Worm (Caenorhabditis elegans) whole organism, L4 larva: ENCODE data around the gene nhr-233.

ENCODE experiments used
- F44E2.7 ChIP-seq: fragments of 200-800 bp; sonication (Bioruptor generic); IDR thresholded peaks from 2 replicates; pipeline ENCODE4 v2.1.2; 2022; ENCODE audit warnings: missing genetic modification characterization, missing compliant biosample characterization
- F49E8.2 ChIP-seq: sonication (generic microtip); optimal IDR thresholded peaks from 2 replicates; lab custom pipeline; 2016; ENCODE audit warnings: missing compliant biosample characterization, mild to moderate bottlenecking, missing genetic modification characterization, borderline replicate concordance
- T26A8.4 ChIP-seq: fragments of 200-800 bp; sonication (Bioruptor generic); IDR thresholded peaks from 2 replicates; pipeline ENCODE4 v1.3.6; 2022; ENCODE audit warnings: missing genetic modification characterization, missing compliant biosample characterization
- Y105C5A.15 ChIP-seq: fragments of 200-800 bp; sonication (Bioruptor generic); IDR thresholded peaks from 2 replicates; pipeline ENCODE4 v1.3.6; 2022; ENCODE audit warnings: missing genetic modification characterization, missing compliant biosample characterization
- Y75B8A.6 ChIP-seq: fragments of 200-800 bp; sonication (Bioruptor generic); IDR thresholded peaks from 2 replicates; pipeline ENCODE4 v1.3.6; 2022; ENCODE audit warnings: missing genetic modification reagents, missing genetic modification characterization, missing compliant biosample characterization
- ZK546.5 ChIP-seq, 2 experiments: sonication (generic microtip); optimal IDR thresholded peaks; 2 replicates each; lab custom pipeline; 2017; ENCODE audit warnings: missing biosample characterization in 2 of 2, missing genetic modification characterization in 2 of 2
- aha-1 ChIP-seq: fragments of 150-350 bp; peaks from one replicate; lab custom pipeline; 2014; ENCODE audit warnings: missing biosample characterization, missing genetic modification characterization
- ama-1 ChIP-seq: fragments of 150-350 bp; optimal IDR thresholded peaks from 2 replicates; lab custom pipeline; 2014; ENCODE audit warnings: inconsistent platforms, mixed read lengths
- ceh-20 ChIP-seq: fragments of 200-800 bp; sonication (Bioruptor generic); IDR thresholded peaks from 2 replicates; pipeline ENCODE4 v1.3.6; 2022; ENCODE audit warnings: missing genetic modification reagents, missing genetic modification characterization, missing compliant biosample characterization
- ceh-28 ChIP-seq: fragments of 150-350 bp; optimal IDR thresholded peaks from 2 replicates; lab custom pipeline; 2014; ENCODE audit warnings: missing biosample characterization, missing genetic modification reagents, missing genetic modification characterization
- ceh-32 ChIP-seq: sonication (generic microtip); optimal IDR thresholded peaks from 2 replicates; lab custom pipeline; 2016; ENCODE audit warnings: mild to moderate bottlenecking, missing genetic modification characterization, missing compliant biosample characterization; ENCODE audit not compliant: poor library complexity
- ceh-62 ChIP-seq: sonication (generic microtip); optimal IDR thresholded peaks from 2 replicates; lab custom pipeline; 2017; ENCODE audit warnings: missing biosample characterization, missing genetic modification characterization
- ceh-82 ChIP-seq: sonication (generic microtip); optimal IDR thresholded peaks from 2 replicates; lab custom pipeline; 2017; ENCODE audit warnings: missing biosample characterization, missing genetic modification characterization
- ces-1 ChIP-seq: fragments of 150-350 bp; sonication (generic microtip); optimal IDR thresholded peaks from 4 replicates; lab custom pipeline; 2014; ENCODE audit warnings: missing biosample characterization, missing genetic modification reagents, missing genetic modification characterization
- ctbp-1 ChIP-seq: fragments of 200-800 bp; sonication (Bioruptor generic); IDR thresholded peaks from 2 replicates; pipeline ENCODE4 v1.3.6; 2022; ENCODE audit warnings: missing genetic modification reagents, missing genetic modification characterization, missing compliant biosample characterization
- daf-12 ChIP-seq: fragments of 150-350 bp; optimal IDR thresholded peaks from 2 replicates; lab custom pipeline; 2014; ENCODE audit warnings: missing biosample characterization, missing genetic modification reagents, missing genetic modification characterization
- daf-19 ChIP-seq: fragments of 200-800 bp; sonication (Bioruptor generic); conservative IDR thresholded peaks from 2 replicates; pipeline ENCODE4 v1.3.6; 2022; ENCODE audit warnings: missing genetic modification characterization, missing compliant biosample characterization
- dmd-9 ChIP-seq: fragments of 200-800 bp; sonication (Bioruptor generic); IDR thresholded peaks from 2 replicates; pipeline ENCODE4 v1.3.6; 2022; ENCODE audit warnings: missing genetic modification reagents, missing genetic modification characterization, missing compliant biosample characterization
- egl-43 ChIP-seq: fragments of 200-800 bp; sonication (Bioruptor generic); IDR thresholded peaks from 2 replicates; pipeline ENCODE4 v1.3.6; 2022; ENCODE audit warnings: missing genetic modification reagents, missing genetic modification characterization, missing compliant biosample characterization
- fkh-10 ChIP-seq: fragments of 150-350 bp; optimal IDR thresholded peaks from 2 replicates; lab custom pipeline; 2014; ENCODE audit warnings: missing biosample characterization, missing genetic modification reagents, missing genetic modification characterization
- gei-8 ChIP-seq: fragments of 200-800 bp; sonication (Bioruptor generic); optimal IDR thresholded peaks from 2 replicates; lab custom pipeline; 2018; ENCODE audit warnings: mild to moderate bottlenecking, missing genetic modification characterization, missing compliant biosample characterization
- hif-1 ChIP-seq, 2 experiments: sonication (generic microtip); optimal IDR thresholded peaks; 2 replicates each; lab custom pipeline; 2016 to 2017; ENCODE audit warnings: missing compliant biosample characterization in 2 of 2, missing genetic modification characterization in 2 of 2, missing genetic modification reagents in 2 of 2, missing genotype in 2 of 2, mild to moderate bottlenecking in 1 of 2
- hlh-30 ChIP-seq: sonication (generic microtip); optimal IDR thresholded peaks from 2 replicates; lab custom pipeline; 2017; ENCODE audit warnings: antibody characterized with exemption, mild to moderate bottlenecking, missing genetic modification characterization, missing compliant biosample characterization; ENCODE audit not compliant: insufficient read depth
- hmg-1.1 ChIP-seq: fragments of 200-800 bp; sonication (Bioruptor generic); IDR thresholded peaks from 2 replicates; pipeline ENCODE4 v1.3.6; 2022; ENCODE audit warnings: missing genetic modification reagents, missing genetic modification characterization, missing compliant biosample characterization
- jun-1 ChIP-seq: fragments of 150-350 bp; optimal IDR thresholded peaks from 2 replicates; lab custom pipeline; 2014; ENCODE audit warnings: missing biosample characterization, missing genetic modification reagents, missing genetic modification characterization
- lim-7 ChIP-seq: fragments of 200-800 bp; sonication (Bioruptor generic); IDR thresholded peaks from 2 replicates; pipeline ENCODE4 v1.3.6; 2022; ENCODE audit warnings: missing genetic modification characterization, missing compliant biosample characterization
- lin-1 ChIP-seq: fragments of 200-800 bp; sonication (Bioruptor generic); IDR thresholded peaks from 2 replicates; pipeline ENCODE4 v1.3.6; 2022; ENCODE audit warnings: missing genetic modification reagents, missing genetic modification characterization, missing compliant biosample characterization
- lin-38 ChIP-seq: fragments of 200-800 bp; sonication (Bioruptor generic); IDR thresholded peaks from 2 replicates; pipeline ENCODE4 v1.3.6; 2022; ENCODE audit warnings: missing genetic modification reagents, missing genetic modification characterization, missing compliant biosample characterization
- lir-3 ChIP-seq: sonication (generic microtip); optimal IDR thresholded peaks from 2 replicates; lab custom pipeline; 2016; ENCODE audit warnings: mild to moderate bottlenecking, missing genetic modification characterization, missing compliant biosample characterization
- mdt-29 ChIP-seq: fragments of 200-800 bp; sonication (Bioruptor generic); IDR thresholded peaks from 2 replicates; pipeline ENCODE4 v1.3.6; 2022; ENCODE audit warnings: missing genetic modification reagents, missing genetic modification characterization, missing compliant biosample characterization
- mes-2 ChIP-seq: sonication (generic microtip); optimal IDR thresholded peaks from 2 replicates; lab custom pipeline; 2016; ENCODE audit warnings: missing genotype, mild to moderate bottlenecking, missing genetic modification characterization, missing compliant biosample characterization; ENCODE audit not compliant: poor library complexity, severe bottlenecking
- mxl-2 ChIP-seq: fragments of 200-800 bp; sonication (Bioruptor generic); conservative IDR thresholded peaks from 2 replicates; pipeline ENCODE4 v1.3.6; 2022; ENCODE audit warnings: missing genetic modification reagents, missing genetic modification characterization, missing compliant biosample characterization
- nhr-11 ChIP-seq: fragments of 150-350 bp; optimal IDR thresholded peaks from 2 replicates; lab custom pipeline; 2014; ENCODE audit warnings: missing biosample characterization, missing genetic modification characterization
- nhr-111 ChIP-seq: fragments of 200-800 bp; sonication (Bioruptor generic); optimal IDR thresholded peaks from 2 replicates; lab custom pipeline; 2018; ENCODE audit warnings: mild to moderate bottlenecking, missing genetic modification characterization, missing compliant biosample characterization
- nhr-237 ChIP-seq: sonication (generic microtip); optimal IDR thresholded peaks from 2 replicates; lab custom pipeline; 2017; ENCODE audit warnings: missing biosample characterization, missing genetic modification characterization
- nhr-28 ChIP-seq: fragments of 150-350 bp; optimal IDR thresholded peaks from 2 replicates; lab custom pipeline; 2014; ENCODE audit warnings: missing biosample characterization, missing genetic modification characterization
- nhr-76 ChIP-seq: fragments of 150-350 bp; optimal IDR thresholded peaks from 2 replicates; lab custom pipeline; 2014; ENCODE audit warnings: missing biosample characterization, missing genetic modification characterization
- php-3 ChIP-seq: fragments of 200-800 bp; sonication (Bioruptor generic); IDR thresholded peaks from 2 replicates; pipeline ENCODE4 v1.3.6; 2022; ENCODE audit warnings: missing genetic modification reagents, missing genetic modification characterization, missing compliant biosample characterization
- rbr-2 ChIP-seq: sonication (generic microtip); optimal IDR thresholded peaks from 2 replicates; lab custom pipeline; 2016; ENCODE audit warnings: missing genotype, missing genetic modification characterization, missing compliant biosample characterization
- skn-1 ChIP-seq: fragments of 150-350 bp; optimal IDR thresholded peaks from 2 replicates; lab custom pipeline; 2014; ENCODE audit warnings: missing biosample characterization, missing genetic modification characterization
- snpc-4 ChIP-seq: fragments of 150-350 bp; optimal IDR thresholded peaks from 2 replicates; lab custom pipeline; 2014; ENCODE audit warnings: missing biosample characterization, missing genetic modification characterization
- spr-1 ChIP-seq: sonication (generic microtip); optimal IDR thresholded peaks from 2 replicates; lab custom pipeline; 2016; ENCODE audit warnings: mild to moderate bottlenecking, missing genetic modification characterization, missing compliant biosample characterization
- spr-3 ChIP-seq: fragments of 200-800 bp; sonication (Bioruptor generic); optimal IDR thresholded peaks from 2 replicates; lab custom pipeline; 2018; ENCODE audit warnings: mild to moderate bottlenecking, missing genetic modification characterization, missing compliant biosample characterization
- tra-1 ChIP-seq: fragments of 200-800 bp; sonication (Bioruptor generic); IDR thresholded peaks from 2 replicates; pipeline ENCODE4 v1.3.6; 2022; ENCODE audit warnings: missing genetic modification reagents, missing genetic modification characterization, missing compliant biosample characterization
- unc-130 ChIP-seq: sonication (generic microtip); optimal IDR thresholded peaks from 2 replicates; lab custom pipeline; 2016; ENCODE audit warnings: missing genetic modification reagents, missing genetic modification characterization, missing compliant biosample characterization
- unc-39 ChIP-seq: sonication (generic microtip); optimal IDR thresholded peaks from 2 replicates; lab custom pipeline; 2017; ENCODE audit warnings: missing biosample characterization, missing genetic modification characterization
- unc-62 ChIP-seq, 3 experiments: fragments of 150-350 bp in 1 of 3; sonication (generic microtip); optimal IDR thresholded peaks in 2 of 3; peaks in 1 of 3; 1 replicate in 1 of 3; 2 replicates in 2 of 3; lab custom pipeline; 2014 to 2017; ENCODE audit warnings: missing biosample characterization in 3 of 3, missing genetic modification characterization in 3 of 3, missing genetic modification reagents in 3 of 3, missing genotype in 1 of 3
- zfp-3 ChIP-seq: fragments of 200-800 bp; sonication (Bioruptor generic); conservative IDR thresholded peaks from 2 replicates; pipeline ENCODE4 v1.3.6; 2022; ENCODE audit warnings: missing genetic modification reagents, missing genetic modification characterization, missing compliant biosample characterization
- zip-2 ChIP-seq: fragments of 150-350 bp; optimal IDR thresholded peaks from 2 replicates; lab custom pipeline; 2014; ENCODE audit warnings: missing biosample characterization, missing genetic modification characterization
- ztf-11 ChIP-seq: fragments of 150-350 bp; optimal IDR thresholded peaks from 2 replicates; lab custom pipeline; 2014; ENCODE audit warnings: missing biosample characterization, missing genetic modification characterization
- ztf-7 ChIP-seq: fragments of 150-350 bp; optimal IDR thresholded peaks from 2 replicates; lab custom pipeline; 2014; ENCODE audit warnings: missing biosample characterization, missing genetic modification characterization

Gene nhr-233

DNA sequence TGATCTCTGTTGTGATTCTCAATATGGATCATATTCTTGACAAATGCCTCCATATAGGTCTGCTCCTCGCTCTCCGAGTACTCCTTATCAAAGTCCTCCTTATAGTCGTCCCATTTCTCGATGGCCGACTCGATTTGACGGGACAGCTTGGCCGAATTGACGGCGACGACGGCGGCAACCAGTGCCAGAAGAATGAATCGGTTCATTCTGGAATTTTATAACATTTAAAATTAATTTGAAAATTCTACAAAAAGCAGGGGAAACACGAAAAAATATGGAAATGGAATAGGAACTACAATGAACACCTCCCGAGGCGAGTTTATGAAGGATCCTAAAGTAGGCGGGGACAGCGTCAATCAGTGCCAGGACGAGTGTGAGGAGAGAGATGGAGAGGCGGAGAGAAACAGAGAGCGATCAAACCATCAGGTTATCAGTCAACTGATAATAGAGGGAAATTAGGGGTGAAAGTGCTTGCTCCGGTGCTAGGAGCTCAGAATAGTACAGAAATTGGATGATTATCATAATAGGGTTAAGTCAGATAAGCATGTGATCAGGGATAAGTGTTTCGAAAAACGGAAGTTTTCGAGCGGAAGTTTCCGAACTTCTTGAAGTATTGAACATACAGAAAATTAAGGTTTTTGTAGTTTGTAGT lies 24.7 kb upstream of the nhr-233 start, which contains the start of gene cpl-1 (continued):
- no peak for TF ChIP-seq spr-3 (GFP tag; lab: Kevin White, UChicago)
- no peak for TF ChIP-seq Y105C5A.15
- no peak for TF ChIP-seq F49E8.2 (tag; lab: Kevin White, UChicago)
- TF ChIP-seq mxl-2, result no peak
- TF ChIP-seq ceh-82 (tag; lab: Kevin White, UChicago), result no peak
- TF ChIP-seq php-3 (GFP tag; lab: Robert Waterston, UW), result peak; percentile 58; the same call in 1 of the 2 replicates
- TF ChIP-seq ztf-11 (tag; lab: Kevin White, UChicago), result no peak
- TF ChIP-seq nhr-111, result peak; percentile 10
- TF ChIP-seq hlh-30 (tag; lab: Kevin White, UChicago), result peak; percentile 59
- TF ChIP-seq lin-1, result peak; percentile 40; the same call in 1 of the 2 replicates
- TF ChIP-seq ceh-20, result no peak; the same call in 1 of the 2 replicates
- TF ChIP-seq gei-8, result no peak
- TF ChIP-seq unc-130, result no peak
- TF ChIP-seq egl-43, result no peak
- peak; percentile 79 for TF ChIP-seq ama-1 (lab: Kevin White, UChicago)
- no peak for TF ChIP-seq ceh-28
- TF ChIP-seq Y75B8A.6 (GFP tag; lab: Robert Waterston, UW), result no peak
- TF ChIP-seq skn-1 (tag; lab: Kevin White, UChicago), result no peak
- no peak for TF ChIP-seq ceh-32 (tag; lab: Kevin White, UChicago)
- TF ChIP-seq unc-62 (GFP tag; optimal IDR thresholded peaks at IDR 0.05 in 1 of 2; lab: Kevin White, UChicago), result peak in 1 of 2 experiments; percentile 73
- TF ChIP-seq unc-62 (tag; optimal IDR thresholded peaks at IDR 0.05; lab: Kevin White, UChicago), result no peak
- TF ChIP-seq spr-1 (tag; lab: Kevin White, UChicago), result no peak
- no peak for TF ChIP-seq mdt-29 (GFP tag; lab: Robert Waterston, UW)
- peak; percentile 63 for TF ChIP-seq nhr-28 (tag; lab: Kevin White, UChicago)
- no peak for TF ChIP-seq ceh-62
- peak; percentile 93 for TF ChIP-seq aha-1
- no peak for TF ChIP-seq ZK546.5 (tag; optimal IDR thresholded peaks at IDR 0.05; lab: Kevin White, UChicago)
- TF ChIP-seq jun-1 (tag; lab: Kevin White, UChicago), result no peak
- TF ChIP-seq hmg-1.1 (GFP tag; lab: Robert Waterston, UW), result no peak
- TF ChIP-seq mes-2 (tag; lab: Kevin White, UChicago), result peak; percentile 3
- TF ChIP-seq tra-1 (GFP tag; lab: Robert Waterston, UW), result peak; percentile 57
- TF ChIP-seq nhr-76 (tag; lab: Kevin White, UChicago), result no peak
- TF ChIP-seq nhr-237 (tag; lab: Kevin White, UChicago), result no peak
- TF ChIP-seq zfp-3 (GFP tag; lab: Robert Waterston, UW), result no peak
- no peak for TF ChIP-seq lin-38 (GFP tag; lab: Robert Waterston, UW)
- peak; percentile 48; the same call in 1 of the 2 replicates for TF ChIP-seq daf-19 (GFP tag; lab: Robert Waterston, UW)
- no peak for TF ChIP-seq hif-1 (tag; optimal IDR thresholded peaks at IDR 0.05; lab: Kevin White, UChicago)
- peak; percentile 17 for TF ChIP-seq nhr-11 (tag; lab: Kevin White, UChicago)
- TF ChIP-seq T26A8.4 (GFP tag; lab: Robert Waterston, UW), result no peak; the same call in none of the 2 replicates
- TF ChIP-seq lir-3 (tag; lab: Kevin White, UChicago), result no peak
- no peak for TF ChIP-seq ctbp-1 (GFP tag; lab: Robert Waterston, UW)
- TF ChIP-seq fkh-10 (GFP tag; lab: Kevin White, UChicago), result no peak
- TF ChIP-seq ces-1, result no peak
- no peak for TF ChIP-seq ztf-7 (tag; lab: Kevin White, UChicago)
- TF ChIP-seq snpc-4 (tag; lab: Kevin White, UChicago), result no peak
- TF ChIP-seq rbr-2 (tag; lab: Kevin White, UChicago), result no peak
- TF ChIP-seq F44E2.7 (GFP tag; lab: Robert Waterston, UW), result no peak
- no peak for TF ChIP-seq daf-12 (tag; lab: Kevin White, UChicago)
- no peak for TF ChIP-seq unc-39 (tag; lab: Kevin White, UChicago)
- no peak for TF ChIP-seq lim-7 (GFP tag; lab: Robert Waterston, UW)
- no peak for TF ChIP-seq dmd-9 (GFP tag; lab: Robert Waterston, UW)
- no peak for TF ChIP-seq zip-2 (tag; lab: Kevin White, UChicago)
